Fruit fly (Drosophila melanogaster): ENCODE measurements around the gene yellow-k.

The yellow-k gene

DNA sequence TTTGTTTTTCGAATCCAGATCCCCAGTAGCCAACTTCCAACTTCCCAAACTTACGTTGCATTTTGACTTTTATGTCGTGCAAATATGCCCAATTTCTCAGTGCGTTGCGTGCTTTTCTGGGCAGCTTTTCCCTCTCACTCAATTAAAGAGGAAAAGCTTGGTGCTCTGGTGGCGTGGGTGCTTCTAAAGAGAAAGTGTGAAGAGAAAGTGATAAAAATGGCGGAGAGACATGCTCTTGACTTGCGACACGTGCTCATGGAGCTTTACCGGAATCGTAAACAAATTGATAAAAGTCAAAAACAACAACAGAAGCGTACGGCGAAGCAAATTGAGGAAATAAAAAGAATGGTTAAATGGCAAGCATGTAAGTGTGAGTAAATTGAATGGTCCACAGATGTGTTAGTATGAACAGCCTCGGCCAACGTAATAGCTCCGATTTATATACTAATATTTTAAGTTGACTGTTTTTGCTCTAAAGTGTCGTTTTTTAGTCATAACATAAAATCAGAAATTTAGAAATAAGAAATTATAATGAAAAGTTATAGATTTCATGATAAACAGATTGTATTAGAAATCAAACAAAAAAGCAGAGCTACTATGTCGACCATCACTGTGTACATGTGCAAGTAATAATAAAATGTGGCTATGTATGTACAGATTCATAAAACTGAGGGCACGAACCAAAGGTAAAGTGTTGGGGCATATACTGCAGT, 26.4 kb upstream of the yellow-k start (continued):
- TF ChIP-seq CkIIα-i1 (GFP tag; IDR thresholded peaks at IDR 0.05) (no peak), slou (GFP tag; optimal IDR thresholded peaks at IDR 0.05) (no peak), CG3163 (GFP tag; optimal IDR thresholded peaks at IDR 0.05) (peak; percentile 96), Ets65A (GFP tag) (peak; percentile 30), grau (tag; optimal IDR thresholded peaks at IDR 0.05) (peak; percentile 30), tap (tag; optimal IDR thresholded peaks at IDR 0.05) (peak; percentile 60), Hr78 (GFP tag; optimal IDR thresholded peaks at IDR 0.05) (peak in 1 of 2 experiments; percentile 25), CG18262 (tag; optimal IDR thresholded peaks at IDR 0.05) (peak; percentile 29), chm (GFP tag; IDR thresholded peaks at IDR 0.05) (0 out of 2 replicates have a peak, but pooled peaks have one; percentile 37), kah (GFP tag; optimal IDR thresholded peaks at IDR 0.05) (peak; percentile 3), az2 (GFP tag; optimal IDR thresholded peaks at IDR 0.05) (peak; percentile 14), Mrtf (GFP tag; IDR thresholded peaks at IDR 0.05) (no peak), bcd (GFP tag; optimal IDR thresholded peaks at IDR 0.05) (peak; percentile 34), CG4424 (GFP tag; optimal IDR thresholded peaks at IDR 0.05) (peak; percentile 29), CG17328 (GFP tag; IDR thresholded peaks at IDR 0.05) (peak; percentile 55), dpn (GFP tag; optimal IDR thresholded peaks at IDR 0.05) (no peak), CG10431 (GFP tag; optimal IDR thresholded peaks at IDR 0.05) (no peak), CG7839 (tag; optimal IDR thresholded peaks at IDR 0.05) (peak; percentile 46), unpg (GFP tag; optimal IDR thresholded peaks at IDR 0.05) (peak; percentile 13), CG6254 (GFP tag; optimal IDR thresholded peaks at IDR 0.05) (peak; percentile 8), Lpt (GFP tag; optimal IDR thresholded peaks at IDR 0.05) (no peak), gem (tag; optimal IDR thresholded peaks at IDR 0.05) (peak; percentile 63), CG32532 (GFP tag; IDR thresholded peaks at IDR 0.05) (peak; percentile 24; the same call in 1 of the 2 replicates), slbo (GFP tag; IDR thresholded peaks at IDR 0.05) (no peak), Max (GFP tag; optimal IDR thresholded peaks at IDR 0.05) (peak; percentile 32), D (optimal IDR thresholded peaks at IDR 0.05) (no peak), D (GFP tag; optimal IDR thresholded peaks at IDR 0.05) (peak; percentile 33), lab (GFP tag; optimal IDR thresholded peaks at IDR 0.05) (peak; percentile 35), CG10267 (tag; optimal IDR thresholded peaks at IDR 0.05) (peak; percentile 28), dmrt99B (tag; optimal IDR thresholded peaks at IDR 0.05) (peak; percentile 73), so (GFP tag; IDR thresholded peaks at IDR 0.05) (no peak), Awh (GFP tag; IDR thresholded peaks at IDR 0.05) (0 out of 2 replicates have a peak, but pooled peaks have one; percentile 53), CG2678 (tag; optimal IDR thresholded peaks at IDR 0.05) (peak; percentile 43), CG4854 (GFP tag; optimal IDR thresholded peaks at IDR 0.05) (no peak), sr (GFP tag; IDR thresholded peaks at IDR 0.05) (peak; percentile 53; the same call in 2 of the 3 replicates), Aef1 (GFP tag; IDR thresholded peaks at IDR 0.05) (peak; percentile 23; the same call in 2 of the 3 replicates), CTCF (GFP tag; optimal IDR thresholded peaks at IDR 0.05) (no peak), danr (GFP tag; IDR thresholded peaks at IDR 0.05) (no peak), Hr51 (GFP tag; optimal IDR thresholded peaks at IDR 0.05) (peak in 1 of 2 experiments; percentile 27), CG34376 (GFP tag; optimal IDR thresholded peaks at IDR 0.05) (no peak), fd102C (GFP tag; optimal IDR thresholded peaks at IDR 0.05) (no peak), lmd (GFP tag; IDR thresholded peaks at IDR 0.05) (peak; percentile 41; the same call in 1 of the 2 replicates), NK7.1 (GFP tag; optimal IDR thresholded peaks at IDR 0.05) (no peak), ssp (GFP tag; IDR thresholded peaks at IDR 0.05) (no peak), usp (GFP tag; optimal IDR thresholded peaks at IDR 0.05) (no peak), CG31441 (GFP tag; IDR thresholded peaks at IDR 0.05) (peak; percentile 58; the same call in 1 of the 2 replicates), hkb (optimal IDR thresholded peaks at IDR 0.05) (no peak), hkb (GFP tag; IDR thresholded peaks at IDR 0.05) (peak; percentile 44), bab2 (GFP tag; optimal IDR thresholded peaks at IDR 0.05) (no peak), CG7556 (GFP tag; optimal IDR thresholded peaks at IDR 0.05) (peak; percentile 48), Fer1 (GFP tag; optimal IDR thresholded peaks at IDR 0.05) (peak; percentile 28)

Measured in whole organism, embryonic.